Worm (Caenorhabditis elegans): ENCODE results near the gene ttr-51.
A peak's percentile ranks its signal among the peaks of the same experiment; 100 is the strongest.

The ttr-51 gene

ce11 chrIV:13238943-13239861, 12.9 kb downstream of the ttr-51 start, which contains the start of gene tag-115:
tag-115 (minus strand) TSS chrIV:13239414.
- no peak for TF ChIP-seq tra-4 (tag; optimal IDR thresholded peaks at IDR 0.05)
- TF ChIP-seq tbx-11 (GFP tag; IDR thresholded peaks at IDR 0.05) = no peak
- TF ChIP-seq B0310.2 (tag; optimal IDR thresholded peaks at IDR 0.05) = no peak
- no peak for TF ChIP-seq F13C5.2 (tag; optimal IDR thresholded peaks at IDR 0.05)

- TF ChIP-seq sea-1 (GFP tag; conservative IDR thresholded peaks at IDR 0.05) = no peak
- no peak for TF ChIP-seq aly-1 (tag; optimal IDR thresholded peaks at IDR 0.05)
- TF ChIP-seq ceh-36 (tag; optimal IDR thresholded peaks at IDR 0.05) = no peak
- TF ChIP-seq B0310.2 (tag; optimal IDR thresholded peaks at IDR 0.05) = no peak
- no peak for TF ChIP-seq F13C5.2 (tag; optimal IDR thresholded peaks at IDR 0.05)
- no peak for TF ChIP-seq ets-7 (tag; optimal IDR thresholded peaks at IDR 0.05)
- no peak for TF ChIP-seq ceh-13 (GFP tag; optimal IDR thresholded peaks at IDR 0.05)
- TF ChIP-seq pes-1 (GFP tag; IDR thresholded peaks at IDR 0.05) = no peak
- no peak for TF ChIP-seq flt-1 (GFP tag; IDR thresholded peaks at IDR 0.05)
- no peak for TF ChIP-seq tbx-37 (GFP tag; conservative IDR thresholded peaks at IDR 0.05)
Observed at ce11 chrIV:13236485-13236884, 15.6 kb downstream of the ttr-51 start, which contains the start of gene pwp-1. pwp-1 (minus strand) TSS chrIV:13236585.

- peak; percentile 43 for TF ChIP-seq F13C5.2 (tag; optimal IDR thresholded peaks at IDR 0.05)
- no peak for TF ChIP-seq hnd-1 (tag; optimal IDR thresholded peaks at IDR 0.05)
Observed at ce11 chrIV:13231393-13231792, 20.7 kb downstream of the ttr-51 start.

ce11 chrIV:13221657-13222056, 30.5 kb downstream of the ttr-51 start, which contains the start of gene C48D1.5:
C48D1.5 (plus strand) TSS chrIV:13221957.
- TF ChIP-seq sea-1 (GFP tag; conservative IDR thresholded peaks at IDR 0.05) (no peak), tbx-37 (GFP tag; conservative IDR thresholded peaks at IDR 0.05) (no peak), pes-1 (GFP tag; IDR thresholded peaks at IDR 0.05) (no peak), ceh-13 (GFP tag; optimal IDR thresholded peaks at IDR 0.05) (no peak), F13C5.2 (tag; optimal IDR thresholded peaks at IDR 0.05) (no peak), ama-1 (optimal IDR thresholded peaks at IDR 0.05) (no peak), aly-1 (tag; optimal IDR thresholded peaks at IDR 0.05) (no peak), ceh-36 (tag; optimal IDR thresholded peaks at IDR 0.05) (no peak), scrt-1 (GFP tag; IDR thresholded peaks at IDR 0.05) (no peak), hmg-4 (GFP tag; optimal IDR thresholded peaks at IDR 0.05) (no peak), hmbx-1 (tag; optimal IDR thresholded peaks at IDR 0.05) (no peak), hnd-1 (tag; optimal IDR thresholded peaks at IDR 0.05) (no peak), ets-7 (tag; optimal IDR thresholded peaks at IDR 0.05) (no peak), tra-4 (tag; optimal IDR thresholded peaks at IDR 0.05) (no peak), flt-1 (GFP tag; IDR thresholded peaks at IDR 0.05) (no peak), tbx-11 (GFP tag; IDR thresholded peaks at IDR 0.05) (no peak), B0310.2 (tag; optimal IDR thresholded peaks at IDR 0.05) (no peak)

- TF ChIP-seq sea-1 (GFP tag; conservative IDR thresholded peaks at IDR 0.05) (no peak), ceh-36 (tag; optimal IDR thresholded peaks at IDR 0.05) (no peak), hmg-4 (GFP tag; optimal IDR thresholded peaks at IDR 0.05) (no peak), pes-1 (GFP tag; IDR thresholded peaks at IDR 0.05) (no peak), ets-7 (tag; optimal IDR thresholded peaks at IDR 0.05) (no peak), flt-1 (GFP tag; IDR thresholded peaks at IDR 0.05) (no peak), aly-1 (tag; optimal IDR thresholded peaks at IDR 0.05) (no peak), ceh-13 (GFP tag; optimal IDR thresholded peaks at IDR 0.05) (no peak), B0310.2 (tag; optimal IDR thresholded peaks at IDR 0.05) (no peak), ama-1 (optimal IDR thresholded peaks at IDR 0.05) (no peak), F13C5.2 (tag; optimal IDR thresholded peaks at IDR 0.05) (no peak), tra-4 (tag; optimal IDR thresholded peaks at IDR 0.05) (no peak), scrt-1 (GFP tag; IDR thresholded peaks at IDR 0.05) (no peak), hmbx-1 (tag; optimal IDR thresholded peaks at IDR 0.05) (no peak), tbx-37 (GFP tag; conservative IDR thresholded peaks at IDR 0.05) (no peak), hnd-1 (tag; optimal IDR thresholded peaks at IDR 0.05) (no peak), tbx-11 (GFP tag; IDR thresholded peaks at IDR 0.05) (no peak)
Observed at ce11 chrIV:13220594-13220993, 31.5 kb downstream of the ttr-51 start.

ce11 chrIV:13214466-13214865, 37.6 kb downstream of the ttr-51 start, which contains the start of gene cho-1:
cho-1 (minus strand) TSS chrIV:13214566.
- TF ChIP-seq flt-1 (GFP tag; IDR thresholded peaks at IDR 0.05) (no peak), F13C5.2 (tag; optimal IDR thresholded peaks at IDR 0.05) (no peak), B0310.2 (tag; optimal IDR thresholded peaks at IDR 0.05) (no peak), tbx-11 (GFP tag; IDR thresholded peaks at IDR 0.05) (no peak), aly-1 (tag; optimal IDR thresholded peaks at IDR 0.05) (no peak), tbx-37 (GFP tag; conservative IDR thresholded peaks at IDR 0.05) (no peak), ets-7 (tag; optimal IDR thresholded peaks at IDR 0.05) (no peak), ama-1 (optimal IDR thresholded peaks at IDR 0.05) (no peak), ceh-36 (tag; optimal IDR thresholded peaks at IDR 0.05) (no peak), tra-4 (tag; optimal IDR thresholded peaks at IDR 0.05) (no peak), ceh-13 (GFP tag; optimal IDR thresholded peaks at IDR 0.05) (no peak), hmg-4 (GFP tag; optimal IDR thresholded peaks at IDR 0.05) (no peak), scrt-1 (GFP tag; IDR thresholded peaks at IDR 0.05) (no peak), hmbx-1 (tag; optimal IDR thresholded peaks at IDR 0.05) (no peak)

ce11 chrIV:13209566-13209965, 42.5 kb downstream of the ttr-51 start, which contains the start of gene C48D1.9:
C48D1.9 (minus strand) TSS chrIV:13209666.
- TF ChIP-seq aly-1 (tag; optimal IDR thresholded peaks at IDR 0.05) = no peak
- no peak for TF ChIP-seq hnd-1 (tag; optimal IDR thresholded peaks at IDR 0.05)
- TF ChIP-seq ceh-36 (tag; optimal IDR thresholded peaks at IDR 0.05) = no peak
- no peak for TF ChIP-seq hmbx-1 (tag; optimal IDR thresholded peaks at IDR 0.05)
- no peak for TF ChIP-seq pes-1 (GFP tag; IDR thresholded peaks at IDR 0.05)
- no peak for TF ChIP-seq tbx-37 (GFP tag; conservative IDR thresholded peaks at IDR 0.05)
- TF ChIP-seq F13C5.2 (tag; optimal IDR thresholded peaks at IDR 0.05) = no peak
- TF ChIP-seq ama-1 (optimal IDR thresholded peaks at IDR 0.05) = no peak
- TF ChIP-seq B0310.2 (tag; optimal IDR thresholded peaks at IDR 0.05) = no peak
- TF ChIP-seq hmg-4 (GFP tag; optimal IDR thresholded peaks at IDR 0.05) = no peak
- TF ChIP-seq tbx-11 (GFP tag; IDR thresholded peaks at IDR 0.05) = no peak
- TF ChIP-seq ceh-13 (GFP tag; optimal IDR thresholded peaks at IDR 0.05) = no peak
- TF ChIP-seq sea-1 (GFP tag; conservative IDR thresholded peaks at IDR 0.05) = no peak
- TF ChIP-seq tra-4 (tag; optimal IDR thresholded peaks at IDR 0.05) = no peak
- TF ChIP-seq flt-1 (GFP tag; IDR thresholded peaks at IDR 0.05) = no peak
- no peak for TF ChIP-seq scrt-1 (GFP tag; IDR thresholded peaks at IDR 0.05)
